Fruit fly (Drosophila melanogaster): ENCODE measurements around the gene CG3036.

DNA sequence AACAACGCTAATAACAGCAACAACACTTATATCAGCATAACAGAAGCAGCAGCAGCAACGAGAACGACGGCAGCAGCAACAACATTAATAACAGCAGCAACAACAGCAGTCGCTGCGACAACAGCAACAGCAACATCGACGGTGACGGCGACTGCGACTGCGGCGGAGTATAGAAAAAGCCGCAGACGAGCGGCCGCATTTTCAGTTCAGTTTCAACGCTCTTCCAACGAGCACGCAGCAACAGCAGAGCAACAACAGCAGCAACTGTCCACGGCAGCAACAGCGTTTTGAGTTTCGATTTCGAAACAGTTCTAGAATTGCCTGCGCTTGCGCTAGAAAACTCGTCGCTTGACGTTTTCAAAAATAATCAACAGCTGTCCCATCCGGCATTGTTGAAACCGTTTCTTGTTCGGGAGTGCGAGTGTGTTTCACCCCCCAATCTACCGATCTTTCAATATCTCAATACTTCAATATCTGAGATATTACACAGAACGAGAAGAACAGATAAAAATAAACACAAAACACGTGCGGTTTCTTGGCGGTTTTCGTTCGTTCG lies at the start of gene CG3036:
- TF ChIP-seq usp (GFP tag; optimal IDR thresholded peaks at IDR 0.05) (no peak), psq (optimal IDR thresholded peaks at IDR 0.05) (no peak), pan (optimal IDR thresholded peaks at IDR 0.05) (no peak), Dll (optimal IDR thresholded peaks at IDR 0.05) (no peak), CG8478 (optimal IDR thresholded peaks at IDR 0.05) (no peak), EcR (GFP tag; optimal IDR thresholded peaks at IDR 0.05) (no peak)
